Fruit fly (Drosophila melanogaster) whole organism, embryonic: ENCODE data around the gene CG3556.

Experiments used
- ATbp ChIP-seq: fragments of 200-800 bp; sonication (Bioruptor generic); optimal IDR thresholded peaks from 2 replicates; lab custom pipeline; 2017; ENCODE audit warnings: missing biosample characterization, mild to moderate bottlenecking, missing genetic modification characterization, missing genetic modification reagents
- Ada2b ChIP-seq: fragments of 200-800 bp; sonication (Bioruptor generic); IDR thresholded peaks from 2 replicates; pipeline ENCODE4 v1.3.6; 2022; ENCODE audit warnings: missing biosample characterization, missing genetic modification characterization
- BEAF-32 ChIP-seq: fragments of 200-800 bp; sonication (Bioruptor generic); optimal IDR thresholded peaks from 3 replicates; lab custom pipeline; 2017; ENCODE audit warnings: missing biosample characterization, missing genetic modification characterization, mild to moderate bottlenecking, moderate library complexity, missing genetic modification reagents
- C15 ChIP-seq: fragments of 200-800 bp; sonication (Bioruptor generic); IDR thresholded peaks from 3 replicates; pipeline ENCODE4 v1.3.6; 2022; ENCODE audit warnings: missing biosample characterization, missing genetic modification characterization
- CG10321 ChIP-seq: fragments of 200-800 bp; sonication (Bioruptor generic); IDR thresholded peaks from 2 replicates; pipeline ENCODE4 v1.3.6; 2022; ENCODE audit warnings: missing biosample characterization, missing genetic modification characterization
- CG10959 ChIP-seq: fragments of 200-800 bp; sonication (Bioruptor generic); IDR thresholded peaks from 2 replicates; pipeline ENCODE4 v1.3.6; 2022; ENCODE audit warnings: missing biosample characterization, missing genetic modification characterization
- CG12104 ChIP-seq: fragments of 200-800 bp; sonication (Bioruptor generic); optimal IDR thresholded peaks from 3 replicates; lab custom pipeline; 2016; ENCODE audit warnings: missing biosample characterization, missing genetic modification characterization
- CG12659 ChIP-seq: fragments of 200-800 bp; sonication (Bioruptor generic); optimal IDR thresholded peaks from 3 replicates; lab custom pipeline; 2017; ENCODE audit warnings: mild to moderate bottlenecking, missing biosample characterization, missing genetic modification reagents, missing genetic modification characterization
- CG13624 ChIP-seq: fragments of 200-800 bp; sonication (Bioruptor generic); optimal IDR thresholded peaks from 2 replicates; lab custom pipeline; 2016; ENCODE audit warnings: missing biosample characterization, missing genetic modification characterization
- CG1529 ChIP-seq: fragments of 200-800 bp; sonication (Bioruptor generic); optimal IDR thresholded peaks from 3 replicates; lab custom pipeline; 2018; ENCODE audit warnings: missing biosample characterization, missing genetic modification characterization
- CG17361 ChIP-seq: fragments of 200-800 bp; sonication (Bioruptor generic); IDR thresholded peaks from 3 replicates; pipeline ENCODE4 v1.3.6; 2022; ENCODE audit warnings: missing biosample characterization, missing genetic modification characterization
- CG1792 ChIP-seq: fragments of 200-800 bp; sonication (Bioruptor generic); optimal IDR thresholded peaks from 2 replicates; lab custom pipeline; 2016; ENCODE audit warnings: missing biosample characterization, missing genetic modification characterization
- CG18599 ChIP-seq: fragments of 200-800 bp; sonication (Bioruptor generic); optimal IDR thresholded peaks from 3 replicates; lab custom pipeline; 2017; ENCODE audit warnings: missing biosample characterization, missing genetic modification characterization, mild to moderate bottlenecking, moderate library complexity, missing genetic modification reagents
- CG18619 ChIP-seq: fragments of 200-800 bp; sonication (Bioruptor generic); optimal IDR thresholded peaks from 3 replicates; lab custom pipeline; 2017; ENCODE audit warnings: missing biosample characterization, mild to moderate bottlenecking, missing genetic modification characterization
- CG2875 ChIP-seq: fragments of 200-800 bp; sonication (Bioruptor generic); optimal IDR thresholded peaks from 2 replicates; lab custom pipeline; 2017; ENCODE audit warnings: missing biosample characterization, mild to moderate bottlenecking, missing genetic modification characterization, missing genetic modification reagents
- CG4854 ChIP-seq: fragments of 200-800 bp; sonication (Bioruptor generic); optimal IDR thresholded peaks from 2 replicates; lab custom pipeline; 2016; ENCODE audit warnings: missing biosample characterization, missing genetic modification characterization, inconsistent platforms
- CG5953 ChIP-seq: fragments of 200-800 bp; sonication (Bioruptor generic); IDR thresholded peaks from 2 replicates; pipeline ENCODE4 v1.3.6; 2022; ENCODE audit warnings: missing biosample characterization, missing genetic modification characterization
- CG6683 ChIP-seq: fragments of 200-800 bp; sonication (Bioruptor generic); optimal IDR thresholded peaks from 2 replicates; lab custom pipeline; 2017; ENCODE audit warnings: missing biosample characterization, mild to moderate bottlenecking, missing genetic modification characterization, missing genetic modification reagents
- CG8290 ChIP-seq, 3 experiments: fragments of 200-800 bp; sonication (Bioruptor generic); optimal IDR thresholded peaks; 2 replicates each; lab custom pipeline; 2016 to 2019; ENCODE audit warnings: missing biosample characterization in 3 of 3, missing genetic modification characterization in 3 of 3, mild to moderate bottlenecking in 2 of 3, moderate library complexity in 1 of 3
- Dip2 ChIP-seq: fragments of 200-800 bp; sonication (Bioruptor generic); IDR thresholded peaks from 2 replicates; pipeline ENCODE4 v1.3.6; 2022; ENCODE audit warnings: missing biosample characterization, missing genetic modification characterization
- Dref ChIP-seq: fragments of 200-800 bp; sonication (Bioruptor generic); IDR thresholded peaks from 2 replicates; pipeline ENCODE4 v1.3.6; 2022; ENCODE audit warnings: missing biosample characterization, missing genetic modification characterization
- Elba2 ChIP-seq: fragments of 200-800 bp; sonication (Bioruptor generic); optimal IDR thresholded peaks from 3 replicates; lab custom pipeline; 2016; ENCODE audit warnings: missing biosample characterization, missing genetic modification characterization
- HLH4C ChIP-seq: fragments of 200-800 bp; sonication (Bioruptor generic); IDR thresholded peaks from 3 replicates; pipeline ENCODE4 v1.3.6; 2022; ENCODE audit warnings: missing biosample characterization, missing genetic modification characterization; ENCODE audit not compliant: partially characterized antibody
- MESR4 ChIP-seq: fragments of 200-800 bp; sonication (Bioruptor generic); optimal IDR thresholded peaks from 2 replicates; lab custom pipeline; 2018; ENCODE audit warnings: missing biosample characterization, mild to moderate bottlenecking, missing genetic modification characterization, moderate library complexity
- NFAT ChIP-seq: fragments of 200-800 bp; sonication (Bioruptor generic); IDR thresholded peaks from 2 replicates; pipeline ENCODE4 v1.3.6; 2022; ENCODE audit warnings: missing biosample characterization, missing genetic modification characterization
- Side ChIP-seq: fragments of 200-800 bp; sonication (Bioruptor generic); optimal IDR thresholded peaks from 2 replicates; lab custom pipeline; 2016; ENCODE audit warnings: missing biosample characterization, missing genetic modification characterization
- Spps ChIP-seq: fragments of 200-800 bp; sonication (Bioruptor generic); optimal IDR thresholded peaks from 2 replicates; lab custom pipeline; 2018; ENCODE audit warnings: missing biosample characterization, mild to moderate bottlenecking, missing genetic modification characterization
- Ssrp ChIP-seq: fragments of 200-800 bp; sonication (Bioruptor generic); optimal IDR thresholded peaks from 2 replicates; lab custom pipeline; 2018; ENCODE audit warnings: missing biosample characterization, mild to moderate bottlenecking, missing genetic modification characterization, moderate library complexity
- TFAM ChIP-seq: fragments of 200-800 bp; sonication (Bioruptor generic); optimal IDR thresholded peaks from 2 replicates; lab custom pipeline; 2017; ENCODE audit warnings: missing biosample characterization, missing genetic modification characterization, inconsistent platforms
- Xrp1 ChIP-seq: fragments of 200-800 bp; sonication (Bioruptor generic); IDR thresholded peaks from 2 replicates; pipeline ENCODE4 v1.3.6; 2022; ENCODE audit warnings: missing biosample characterization, missing genetic modification characterization
- ab ChIP-seq: fragments of 200-800 bp; sonication (Bioruptor generic); optimal IDR thresholded peaks from 2 replicates; lab custom pipeline; 2016; ENCODE audit warnings: missing biosample characterization, missing genetic modification characterization
- abd-A ChIP-seq: fragments of 200-800 bp; sonication (Bioruptor generic); optimal IDR thresholded peaks from 3 replicates; lab custom pipeline; 2019; ENCODE audit warnings: missing biosample characterization, mild to moderate bottlenecking, missing genetic modification characterization, moderate library complexity
- cas ChIP-seq: fragments of 200-800 bp; sonication (Bioruptor generic); IDR thresholded peaks from 2 replicates; pipeline ENCODE4 v1.3.6; 2022; ENCODE audit warnings: missing biosample characterization, missing genetic modification characterization
- ci ChIP-seq: fragments of 200-800 bp; sonication (Bioruptor generic); IDR thresholded peaks from 3 replicates; pipeline ENCODE4 v1.3.6; 2022; ENCODE audit warnings: missing biosample characterization, missing genetic modification characterization
- dan ChIP-seq: fragments of 200-800 bp; sonication (Bioruptor generic); IDR thresholded peaks from 2 replicates; pipeline ENCODE4 v1.3.6; 2022; ENCODE audit warnings: missing biosample characterization, missing genetic modification characterization
- en ChIP-seq: fragments of 200-800 bp; sonication (Bioruptor generic); optimal IDR thresholded peaks from 2 replicates; lab custom pipeline; 2016; ENCODE audit warnings: missing biosample characterization, missing genetic modification characterization
- fd96Cb ChIP-seq: fragments of 200-800 bp; sonication (Bioruptor generic); optimal IDR thresholded peaks from 2 replicates; lab custom pipeline; 2018; ENCODE audit warnings: missing biosample characterization, mild to moderate bottlenecking, missing genetic modification characterization, moderate library complexity
- fru ChIP-seq: fragments of >200 bp; optimal IDR thresholded peaks from 2 replicates; lab custom pipeline; 2017
- jumu ChIP-seq: fragments of 200-800 bp; sonication (Bioruptor generic); optimal IDR thresholded peaks from 3 replicates; lab custom pipeline; 2016; ENCODE audit warnings: missing biosample characterization, missing genetic modification characterization
- kah ChIP-seq: fragments of 200-800 bp; sonication (Bioruptor generic); optimal IDR thresholded peaks from 2 replicates; lab custom pipeline; 2018; ENCODE audit warnings: missing biosample characterization, mild to moderate bottlenecking, missing genetic modification characterization
- lilli ChIP-seq: fragments of 200-800 bp; sonication (Bioruptor generic); optimal IDR thresholded peaks from 3 replicates; lab custom pipeline; 2016; ENCODE audit warnings: missing biosample characterization, missing genetic modification characterization
- luna ChIP-seq: fragments of 200-800 bp; sonication (Bioruptor generic); optimal IDR thresholded peaks from 2 replicates; lab custom pipeline; 2016; ENCODE audit warnings: missing biosample characterization, missing genetic modification characterization
- maf-S ChIP-seq: fragments of 200-800 bp; sonication (Bioruptor generic); optimal IDR thresholded peaks from 2 replicates; lab custom pipeline; 2016; ENCODE audit warnings: missing biosample characterization, missing genetic modification characterization
- peb ChIP-seq: fragments of 200-800 bp; sonication (Bioruptor generic); IDR thresholded peaks from 2 replicates; pipeline ENCODE4 v1.3.6; 2022; ENCODE audit warnings: missing biosample characterization, missing genetic modification characterization
- pfk ChIP-seq: fragments of 200-800 bp; sonication (Bioruptor generic); optimal IDR thresholded peaks from 2 replicates; lab custom pipeline; 2018; ENCODE audit warnings: missing biosample characterization, mild to moderate bottlenecking, missing genetic modification characterization, moderate library complexity
- sens-2 ChIP-seq: fragments of 200-800 bp; sonication (Bioruptor generic); IDR thresholded peaks from 2 replicates; pipeline ENCODE4 v1.3.6; 2022; ENCODE audit warnings: missing biosample characterization, missing genetic modification characterization
- sisA ChIP-seq: fragments of 200-800 bp; sonication (Bioruptor generic); IDR thresholded peaks from 2 replicates; pipeline ENCODE4 v1.3.6; 2022; ENCODE audit warnings: missing biosample characterization, missing genetic modification characterization
- unpg ChIP-seq: fragments of 200-800 bp; sonication (Bioruptor generic); optimal IDR thresholded peaks from 3 replicates; lab custom pipeline; 2018; ENCODE audit warnings: missing biosample characterization, mild to moderate bottlenecking, missing genetic modification characterization, moderate library complexity
- usp ChIP-seq: fragments of >200 bp; optimal IDR thresholded peaks from 2 replicates; lab custom pipeline; 2017; ENCODE audit warnings: missing biosample characterization, missing genetic modification characterization
- wek ChIP-seq: fragments of 200-800 bp; sonication (Bioruptor generic); optimal IDR thresholded peaks from 3 replicates; lab custom pipeline; 2018; ENCODE audit warnings: missing biosample characterization, mild to moderate bottlenecking, missing genetic modification characterization, moderate library complexity
- zen ChIP-seq: fragments of 200-800 bp; sonication (Bioruptor generic); optimal IDR thresholded peaks from 3 replicates; lab custom pipeline; 2018; ENCODE audit warnings: missing biosample characterization, mild to moderate bottlenecking, missing genetic modification characterization, moderate library complexity
- zfh1 ChIP-seq: fragments of 200-800 bp; sonication (Bioruptor generic); IDR thresholded peaks from 3 replicates; pipeline ENCODE4 v1.3.6; 2022; ENCODE audit warnings: missing biosample characterization, missing genetic modification characterization

CG3556 gene

dm6 chrX:4540430-4540932, 10.4 kb downstream of the CG3556 start, which contains the start of the genes rb and CHOp24 (continued):
- TF ChIP-seq CG8290 (GFP tag; optimal IDR thresholded peaks at IDR 0.05; lab: Kevin White, UChicago) (peak; percentile 42), CG8290 (tag; optimal IDR thresholded peaks at IDR 0.05; lab: Kevin White, UChicago) (no peak), luna (GFP tag; lab: Kevin White, UChicago) (no peak), pfk (no peak), Elba2 (GFP tag; lab: Kevin White, UChicago) (no peak), HLH4C (GFP tag; lab: Robert Waterston, UW) (peak; percentile 98), maf-S (GFP tag; lab: Kevin White, UChicago) (no peak), zfh1 (no peak), C15 (no peak), ab (no peak), Dref (peak; percentile 83), CG13624 (peak; percentile 25), CG1792 (GFP tag; lab: Kevin White, UChicago) (no peak), sens-2 (GFP tag; lab: Robert Waterston, UW) (no peak), abd-A (tag; lab: Kevin White, UChicago) (no peak), CG12659 (GFP tag; lab: Kevin White, UChicago) (peak; percentile 70), fd96Cb (tag; lab: Kevin White, UChicago) (no peak), CG6683 (GFP tag; lab: Kevin White, UChicago) (no peak), sisA (GFP tag; lab: Robert Waterston, UW) (no peak; the same call in 1 of the 2 replicates), CG1529 (GFP tag; lab: Kevin White, UChicago) (no peak), fru (lab: Kevin White, UChicago) (no peak), CG10959 (GFP tag; lab: Robert Waterston, UW) (no peak), CG10321 (GFP tag; lab: Robert Waterston, UW) (no peak), Ssrp (tag; lab: Kevin White, UChicago) (no peak), ATbp (GFP tag; lab: Kevin White, UChicago) (no peak), CG12104 (GFP tag; lab: Kevin White, UChicago) (no peak), en (no peak), jumu (GFP tag; lab: Kevin White, UChicago) (peak; percentile 58), TFAM (GFP tag; lab: Kevin White, UChicago) (no peak), CG17361 (GFP tag; lab: Robert Waterston, UW) (no peak), kah (GFP tag; lab: Kevin White, UChicago) (no peak), CG18599 (GFP tag; lab: Kevin White, UChicago) (no peak), zen (tag; lab: Kevin White, UChicago) (no peak), BEAF-32 (GFP tag; lab: Kevin White, UChicago) (peak; percentile 92), Xrp1 (no peak), Ada2b (GFP tag; lab: Robert Waterston, UW) (no peak), Side (GFP tag; lab: Kevin White, UChicago) (peak; percentile 63), dan (GFP tag; lab: Robert Waterston, UW) (no peak), CG5953 (GFP tag; lab: Robert Waterston, UW) (no peak), Spps (tag; lab: Kevin White, UChicago) (no peak), Dip2 (no peak), unpg (no peak), CG4854 (GFP tag; lab: Kevin White, UChicago) (no peak), cas (GFP tag; lab: Robert Waterston, UW) (no peak), peb (no peak), lilli (peak; percentile 52), NFAT (GFP tag; lab: Robert Waterston, UW) (no peak), CG2875 (GFP tag; lab: Kevin White, UChicago) (no peak), wek (GFP tag; lab: Kevin White, UChicago) (no peak), usp (no peak), CG18619 (GFP tag; lab: Kevin White, UChicago) (no peak), ci (GFP tag; lab: Robert Waterston, UW) (no peak), MESR4 (GFP tag; lab: Kevin White, UChicago) (no peak)
